Worm (Caenorhabditis elegans): Measurements from ENCODE around the gene hex-1.

- TF ChIP-seq ham-2 (GFP tag; optimal IDR thresholded peaks at IDR 0.05) (no peak), sptf-1 (tag; optimal IDR thresholded peaks at IDR 0.05) (no peak), snpc-4 (tag; optimal IDR thresholded peaks at IDR 0.05) (no peak), sem-2 (GFP tag; optimal IDR thresholded peaks at IDR 0.05) (no peak), pha-4 (tag; optimal IDR thresholded peaks at IDR 0.05) (no peak), elt-3 (tag; optimal IDR thresholded peaks at IDR 0.05) (no peak), unc-62 (GFP tag; optimal IDR thresholded peaks at IDR 0.05) (no peak), drap-1 (GFP tag; optimal IDR thresholded peaks at IDR 0.05) (no peak), blmp-1 (tag; optimal IDR thresholded peaks at IDR 0.05) (no peak), elt-1 (tag; optimal IDR thresholded peaks at IDR 0.05; ENCODE audit: borderline replicate concordance, insufficient read depth) (no peak)
Measured at ce11 chrX:2220850-2221249, at the start of gene hex-1.
